Worm (Caenorhabditis elegans): ENCODE measurements around the gene srbc-14.

Gene srbc-14

DNA sequence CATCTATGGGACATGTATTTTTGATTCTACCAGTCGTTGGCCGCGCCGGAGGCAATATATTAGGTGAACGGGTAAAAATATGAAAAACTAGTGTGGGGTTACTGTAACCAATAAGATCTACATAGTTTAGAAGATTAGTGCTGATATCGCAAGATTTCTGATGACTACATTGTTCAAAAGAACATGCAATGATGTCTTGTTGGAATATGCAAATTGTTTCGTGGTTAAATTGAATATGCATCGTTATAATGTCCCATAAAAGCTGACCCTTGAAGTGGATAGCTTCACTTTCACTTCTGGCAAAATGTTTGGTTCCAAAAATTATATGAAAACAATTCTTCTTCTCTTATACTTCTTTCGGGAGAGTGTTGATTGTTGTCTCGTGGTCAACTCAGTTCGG is 27.0 kb downstream of the srbc-14 start, which contains the start of gene F28B1.2:
Gene F28B1.2 (plus strand): TSS at position 301 of the 400 bp plus-strand sequence.
- TF ChIP-seq ztf-29 (GFP tag; IDR thresholded peaks at IDR 0.05) (no peak), med-1 (GFP tag; optimal IDR thresholded peaks at IDR 0.05; ENCODE audit: insufficient read depth) (no peak), klf-2 (GFP tag; conservative IDR thresholded peaks at IDR 0.05) (no peak)

DNA sequence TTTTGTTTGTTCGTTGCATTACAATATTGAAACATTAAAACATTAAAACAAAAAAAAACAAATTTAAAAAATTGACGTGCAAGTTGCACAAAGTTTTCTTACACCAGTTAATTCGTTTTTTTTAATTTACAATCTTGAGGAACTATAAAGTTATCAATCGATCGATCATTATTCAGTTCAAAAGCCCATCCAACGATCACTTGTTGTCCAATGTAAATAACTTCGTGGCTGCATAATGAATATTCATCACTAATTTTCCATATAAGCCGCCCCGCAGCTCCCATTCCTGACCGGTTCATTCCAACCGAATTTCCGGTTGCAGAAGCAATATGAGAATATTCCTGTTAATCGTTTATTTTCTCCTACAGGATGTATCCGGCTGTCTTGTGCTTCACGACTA is 29.2 kb downstream of the srbc-14 start, which contains the start of gene hpo-33:
Gene hpo-33 (plus strand): TSS at position 301 of the 400 bp plus-strand sequence.
- TF ChIP-seq ztf-29 (GFP tag; IDR thresholded peaks at IDR 0.05) (no peak), klf-2 (GFP tag; conservative IDR thresholded peaks at IDR 0.05) (no peak), flt-1 (GFP tag; IDR thresholded peaks at IDR 0.05) (no peak), tab-1 (GFP tag; IDR thresholded peaks at IDR 0.05) (no peak), ztf-23 (GFP tag; IDR thresholded peaks at IDR 0.05) (no peak), cog-1 (tag; optimal IDR thresholded peaks at IDR 0.05) (no peak), T22C8.4 (GFP tag; IDR thresholded peaks at IDR 0.05) (no peak), med-1 (GFP tag; optimal IDR thresholded peaks at IDR 0.05; ENCODE audit: insufficient read depth) (no peak), ref-1 (GFP tag; conservative IDR thresholded peaks at IDR 0.05) (no peak)

DNA sequence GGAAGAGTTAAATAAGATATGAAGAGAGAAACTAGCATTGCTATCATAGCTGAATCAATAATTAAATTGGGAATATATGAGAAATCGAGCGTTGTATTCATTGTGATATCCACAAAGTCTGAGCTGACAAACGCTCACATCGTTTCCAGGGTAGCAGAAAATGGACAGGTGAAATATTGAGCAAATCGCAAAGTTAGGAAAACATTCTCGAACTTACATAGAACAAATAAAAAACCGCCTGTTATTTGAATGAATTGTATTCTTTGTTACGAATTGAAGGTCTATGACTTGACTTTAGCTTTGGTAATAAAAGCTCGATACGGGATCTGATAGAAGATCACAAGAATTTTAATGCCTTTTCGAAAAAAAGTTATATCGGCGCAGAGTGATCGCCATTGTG is 35.6 kb downstream of the srbc-14 start, which contains the start of gene srz-94:
Gene srz-94 (minus strand): TSS at position 101 of the 400 bp plus-strand sequence.
- TF ChIP-seq flt-1 (GFP tag; IDR thresholded peaks at IDR 0.05) (no peak), cog-1 (tag; optimal IDR thresholded peaks at IDR 0.05) (no peak), tab-1 (GFP tag; IDR thresholded peaks at IDR 0.05) (no peak), klf-2 (GFP tag; conservative IDR thresholded peaks at IDR 0.05) (no peak), ref-1 (GFP tag; conservative IDR thresholded peaks at IDR 0.05) (no peak), T22C8.4 (GFP tag; IDR thresholded peaks at IDR 0.05) (no peak), ztf-23 (GFP tag; IDR thresholded peaks at IDR 0.05) (no peak), ztf-29 (GFP tag; IDR thresholded peaks at IDR 0.05) (no peak), med-1 (GFP tag; optimal IDR thresholded peaks at IDR 0.05; ENCODE audit: insufficient read depth) (no peak)

DNA sequence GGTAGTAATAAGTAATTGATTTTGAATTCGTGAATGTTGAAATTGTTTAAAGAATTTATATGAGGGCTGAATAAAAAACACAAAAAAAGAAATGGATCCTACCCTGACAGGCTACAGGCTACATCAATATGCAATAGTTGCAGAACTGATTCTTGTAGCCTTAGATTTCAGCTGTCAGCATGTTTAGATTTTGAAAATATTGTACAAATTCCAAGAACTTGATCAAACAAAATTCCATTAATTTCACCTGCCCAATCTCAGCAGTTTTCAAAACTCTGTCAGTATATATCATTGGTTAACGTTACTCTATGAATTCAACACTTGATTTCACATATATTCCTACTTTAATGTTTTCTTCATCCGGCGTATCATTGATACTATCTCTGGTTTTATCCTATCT is 41.0 kb downstream of the srbc-14 start:
- TF ChIP-seq med-1 (GFP tag; optimal IDR thresholded peaks at IDR 0.05; ENCODE audit: insufficient read depth) = no peak
- no peak for TF ChIP-seq klf-2 (GFP tag; conservative IDR thresholded peaks at IDR 0.05)
- TF ChIP-seq ref-1 (GFP tag; conservative IDR thresholded peaks at IDR 0.05) = no peak

DNA sequence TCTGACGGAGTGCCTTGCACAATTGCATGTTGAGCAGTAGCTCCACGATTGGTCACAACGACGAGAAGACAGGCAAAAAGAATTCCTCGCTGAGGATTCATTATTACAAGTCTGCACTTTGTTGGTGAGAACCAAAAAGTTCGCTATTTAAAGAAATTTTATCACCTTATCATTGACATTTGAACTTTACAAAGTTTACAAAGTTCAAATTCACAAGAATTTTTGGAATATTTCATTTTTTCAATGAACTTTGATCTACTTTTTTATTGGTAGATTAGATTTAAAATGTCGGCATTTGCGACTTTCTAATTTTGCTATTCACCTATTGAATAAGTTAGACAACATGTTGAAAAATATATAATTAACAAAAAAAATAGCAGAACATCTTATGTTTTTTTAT is 45.2 kb downstream of the srbc-14 start, which contains the start of gene F49H6.15:
Gene F49H6.15 (minus strand): TSS at position 101 of the 400 bp plus-strand sequence.
- TF ChIP-seq T22C8.4 (GFP tag; IDR thresholded peaks at IDR 0.05) (no peak), cog-1 (tag; optimal IDR thresholded peaks at IDR 0.05) (no peak), ztf-29 (GFP tag; IDR thresholded peaks at IDR 0.05) (no peak), klf-2 (GFP tag; conservative IDR thresholded peaks at IDR 0.05) (no peak), ztf-23 (GFP tag; IDR thresholded peaks at IDR 0.05) (no peak), tab-1 (GFP tag; IDR thresholded peaks at IDR 0.05) (no peak), ref-1 (GFP tag; conservative IDR thresholded peaks at IDR 0.05) (no peak), med-1 (GFP tag; optimal IDR thresholded peaks at IDR 0.05; ENCODE audit: insufficient read depth) (no peak), flt-1 (GFP tag; IDR thresholded peaks at IDR 0.05) (no peak)

DNA sequence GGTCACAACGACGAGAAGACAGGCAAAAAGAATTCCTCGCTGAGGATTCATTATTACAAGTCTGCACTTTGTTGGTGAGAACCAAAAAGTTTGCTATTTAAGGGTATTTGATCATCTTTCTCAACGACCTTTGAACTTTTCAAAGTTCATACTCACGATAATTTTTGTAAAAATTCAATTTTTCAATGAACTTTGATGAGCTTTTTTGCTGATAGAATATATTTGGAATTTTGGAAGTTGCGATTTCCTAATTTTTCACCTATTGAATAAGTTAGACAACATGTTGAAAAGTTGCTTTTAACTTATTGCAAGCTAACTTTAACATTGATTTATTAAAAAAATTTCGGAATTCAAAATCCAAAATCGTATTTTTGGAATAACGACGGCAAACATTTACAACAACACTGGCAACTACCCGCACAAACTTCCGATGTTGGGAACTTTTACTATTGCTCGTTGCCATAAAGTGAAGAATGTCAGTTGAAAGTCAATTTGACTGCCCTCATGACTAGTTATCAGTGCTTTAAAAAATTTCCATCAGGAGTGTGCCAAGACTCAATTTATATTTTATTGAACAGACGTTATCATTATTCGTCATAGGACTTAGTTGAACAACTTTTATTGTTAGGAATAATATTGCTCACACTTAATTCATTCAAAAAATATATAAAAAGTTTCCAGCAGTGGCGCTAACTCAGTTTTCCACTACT is 48.7 kb downstream of the srbc-14 start, which contains the start of the genes F49H6.8 and F49H6.5:
Gene F49H6.8 (minus strand): TSS at position 51 of the 710 bp plus-strand sequence.
Gene F49H6.5 (plus strand): TSS at position 629 of the 710 bp plus-strand sequence.
- TF ChIP-seq cog-1 (tag; optimal IDR thresholded peaks at IDR 0.05) (no peak), tab-1 (GFP tag; IDR thresholded peaks at IDR 0.05) (no peak), T22C8.4 (GFP tag; IDR thresholded peaks at IDR 0.05) (no peak), klf-2 (GFP tag; conservative IDR thresholded peaks at IDR 0.05) (no peak), ztf-29 (GFP tag; IDR thresholded peaks at IDR 0.05) (no peak), ref-1 (GFP tag; conservative IDR thresholded peaks at IDR 0.05) (no peak), ztf-23 (GFP tag; IDR thresholded peaks at IDR 0.05) (no peak), flt-1 (GFP tag; IDR thresholded peaks at IDR 0.05) (no peak), med-1 (GFP tag; optimal IDR thresholded peaks at IDR 0.05; ENCODE audit: insufficient read depth) (no peak)

DNA sequence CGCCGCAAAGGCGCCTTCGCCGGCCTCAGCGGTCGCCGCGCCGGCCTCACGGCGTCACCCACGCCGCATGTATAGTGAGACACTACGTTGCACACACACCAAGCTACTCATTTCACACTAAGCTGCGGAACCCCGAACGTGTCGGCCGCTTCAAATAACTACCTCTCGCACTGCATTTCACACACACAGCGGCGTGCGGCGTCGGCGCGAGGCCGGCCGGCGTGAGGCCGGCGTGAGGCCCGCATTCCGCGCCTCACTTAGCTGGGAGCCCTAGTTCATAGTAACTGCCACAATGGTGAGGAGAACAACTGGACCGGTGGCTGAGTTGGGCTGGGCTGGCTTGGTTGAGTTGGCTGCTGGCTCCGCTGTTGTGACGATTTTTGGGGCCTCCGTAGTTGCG is 49.4 kb downstream of the srbc-14 start:
- TF ChIP-seq tab-1 (GFP tag; IDR thresholded peaks at IDR 0.05) = 0 out of 2 replicates have a peak, but pooled peaks have one; percentile 25

DNA sequence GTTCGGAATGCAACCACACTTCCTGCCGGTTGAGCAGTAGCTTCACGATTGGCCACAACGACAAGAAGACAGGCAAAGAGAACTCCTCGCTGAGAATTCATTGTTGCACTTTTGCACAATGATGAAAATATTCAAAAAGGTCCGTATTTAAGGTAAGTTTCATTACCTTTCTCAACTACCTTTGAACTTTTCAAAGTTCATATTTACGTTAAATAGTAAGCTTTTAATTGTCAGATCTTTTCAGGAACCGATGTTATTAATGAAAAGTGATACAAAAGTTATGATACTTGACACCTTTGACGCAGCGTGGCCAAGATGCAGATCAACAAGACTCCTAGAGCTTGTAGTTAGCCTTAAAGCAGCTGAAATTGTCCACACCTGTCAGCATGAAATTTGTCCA is 50.1 kb downstream of the srbc-14 start, which contains the start of gene F49H6.12:
Gene F49H6.12 (minus strand): TSS at position 101 of the 400 bp plus-strand sequence.
- TF ChIP-seq T22C8.4 (GFP tag; IDR thresholded peaks at IDR 0.05) (no peak), flt-1 (GFP tag; IDR thresholded peaks at IDR 0.05) (no peak), klf-2 (GFP tag; conservative IDR thresholded peaks at IDR 0.05) (no peak), ztf-23 (GFP tag; IDR thresholded peaks at IDR 0.05) (no peak), tab-1 (GFP tag; IDR thresholded peaks at IDR 0.05) (no peak), ztf-29 (GFP tag; IDR thresholded peaks at IDR 0.05) (no peak), med-1 (GFP tag; optimal IDR thresholded peaks at IDR 0.05; ENCODE audit: insufficient read depth) (no peak), cog-1 (tag; optimal IDR thresholded peaks at IDR 0.05) (no peak)
